Fruit fly (Drosophila melanogaster) whole organism: ENCODE data around the gene CG10194.

Experiments
- CG8478 ChIP-seq: fragments of >200 bp; optimal IDR thresholded peaks from 2 replicates; lab custom pipeline; 2018; ENCODE audit warnings: inconsistent platforms
- Dll ChIP-seq: fragments of >200 bp; optimal IDR thresholded peaks from 2 replicates; lab custom pipeline; 2017
- EcR ChIP-seq, 2 experiments: fragments of >200 bp; optimal IDR thresholded peaks; 2 replicates each; lab custom pipeline; 2017; ENCODE audit warnings: missing biosample characterization in 2 of 2, missing genetic modification characterization in 2 of 2, missing genetic modification reagents in 2 of 2
- pan ChIP-seq: fragments of >200 bp; optimal IDR thresholded peaks from 2 replicates; lab custom pipeline; 2017
- psq ChIP-seq: fragments of >200 bp; optimal IDR thresholded peaks from 2 replicates; lab custom pipeline; 2017
- usp ChIP-seq: fragments of >200 bp; optimal IDR thresholded peaks from 2 replicates; lab custom pipeline; 2017; ENCODE audit warnings: missing biosample characterization, missing genetic modification characterization, mixed read lengths

Gene CG10194

DNA sequence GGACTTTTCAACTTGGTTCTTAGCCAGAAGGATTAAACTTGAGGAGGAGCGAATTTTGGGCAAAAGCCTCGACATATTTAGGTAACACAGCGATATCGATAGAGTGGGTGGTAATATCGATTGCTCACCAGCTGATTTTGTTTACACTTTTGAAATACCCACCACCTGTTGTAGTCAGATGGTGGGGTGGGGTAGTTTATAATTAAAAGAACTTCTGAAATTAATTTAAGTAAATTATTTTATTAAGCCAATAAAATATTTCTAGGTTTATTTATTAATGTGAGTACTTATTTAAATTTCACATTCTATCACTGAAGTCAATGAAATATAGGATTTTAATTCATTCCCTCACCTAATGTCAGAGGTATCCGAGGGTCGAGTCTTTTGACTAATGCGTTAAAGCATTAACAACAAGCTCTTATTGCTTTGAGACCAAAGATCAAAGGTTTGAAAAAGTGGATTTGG lies at the start of gene CG10194, which contains the start of gene CG18094:
CG10194 (minus strand) TSS at position 108 of the 465 bp plus-strand sequence.
CG18094 (plus strand) TSS at position 266 of the 465 bp plus-strand sequence.
- TF ChIP-seq Dll (lab: Kevin White, UChicago): no peak
- TF ChIP-seq pan (lab: Kevin White, UChicago): peak; percentile 94
- TF ChIP-seq psq: no peak

DNA sequence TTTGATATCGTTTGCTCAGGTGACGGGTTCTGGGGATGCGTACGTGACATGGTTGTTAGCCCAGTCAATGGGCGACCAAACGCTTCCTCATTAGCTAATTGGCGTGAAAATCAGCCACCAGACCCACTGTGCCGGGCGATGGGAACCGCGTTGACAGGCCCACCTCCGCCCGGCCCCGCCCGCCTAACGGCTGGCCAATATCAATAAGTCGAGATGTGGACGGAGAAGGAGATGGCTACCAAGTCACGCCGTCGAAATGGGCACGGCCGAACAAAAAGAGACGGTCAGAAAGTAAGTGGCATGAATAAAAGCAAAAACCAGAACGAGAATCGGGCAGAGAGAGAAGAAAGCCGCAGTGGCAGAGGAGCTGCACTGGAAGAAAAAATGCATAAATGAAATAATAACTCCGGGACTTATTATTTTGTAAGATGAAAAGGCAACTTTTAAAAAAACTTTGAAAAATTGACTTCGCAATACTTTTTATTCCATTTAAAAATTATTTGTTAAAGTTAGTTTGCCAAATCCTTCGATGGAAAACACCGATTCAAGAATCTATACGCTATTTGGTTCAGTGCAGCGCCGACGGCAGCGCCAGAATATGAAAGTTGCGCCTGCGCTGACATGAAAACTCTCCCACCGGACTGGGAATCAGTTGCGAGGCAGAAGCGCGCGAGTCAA lies 48.0 kb upstream of the CG10194 start, which contains the start of gene CG13082:
CG13082 (plus strand) TSS at position 647 of the 678 bp plus-strand sequence.
- TF ChIP-seq pan (lab: Kevin White, UChicago) (no peak), CG8478 (lab: Kevin White, UChicago) (no peak), psq (no peak), usp (GFP tag; lab: Kevin White, UChicago) (no peak), Dll (lab: Kevin White, UChicago) (no peak), EcR (GFP tag; optimal IDR thresholded peaks at IDR 0.05; lab: Kevin White, UChicago) (no peak)

dm6 chr2L:19535234-19535633 lies 45.3 kb upstream of the CG10194 start, which contains the start of gene CG31697:
TSS of gene CG31697 (plus strand) at chr2L:19535448.
- TF ChIP-seq pan (lab: Kevin White, UChicago): no peak
- TF ChIP-seq usp (GFP tag; lab: Kevin White, UChicago): no peak
- TF ChIP-seq Dll (lab: Kevin White, UChicago): no peak
- TF ChIP-seq EcR (GFP tag; optimal IDR thresholded peaks at IDR 0.05; lab: Kevin White, UChicago): no peak
- TF ChIP-seq CG8478 (lab: Kevin White, UChicago): no peak
- no peak for TF ChIP-seq psq

- no peak for TF ChIP-seq EcR (GFP tag; optimal IDR thresholded peaks at IDR 0.05; lab: Kevin White, UChicago)
- no peak for TF ChIP-seq CG8478 (lab: Kevin White, UChicago)
- TF ChIP-seq pan (lab: Kevin White, UChicago): no peak
Observed at dm6 chr2L:19533247-19533646, 43.3 kb upstream of the CG10194 start, which contains the start of gene CG33116. TSS of gene CG33116 (plus strand) at chr2L:19533479.

- TF ChIP-seq EcR (GFP tag; optimal IDR thresholded peaks at IDR 0.05; lab: Kevin White, UChicago) (no peak), usp (GFP tag; lab: Kevin White, UChicago) (no peak), psq (no peak), pan (lab: Kevin White, UChicago) (no peak)
Observed at dm6 chr2L:19530092-19530491, 40.2 kb upstream of the CG10194 start, which contains the start of gene CG10165. TSS of gene CG10165 (minus strand) at chr2L:19530305.

DNA sequence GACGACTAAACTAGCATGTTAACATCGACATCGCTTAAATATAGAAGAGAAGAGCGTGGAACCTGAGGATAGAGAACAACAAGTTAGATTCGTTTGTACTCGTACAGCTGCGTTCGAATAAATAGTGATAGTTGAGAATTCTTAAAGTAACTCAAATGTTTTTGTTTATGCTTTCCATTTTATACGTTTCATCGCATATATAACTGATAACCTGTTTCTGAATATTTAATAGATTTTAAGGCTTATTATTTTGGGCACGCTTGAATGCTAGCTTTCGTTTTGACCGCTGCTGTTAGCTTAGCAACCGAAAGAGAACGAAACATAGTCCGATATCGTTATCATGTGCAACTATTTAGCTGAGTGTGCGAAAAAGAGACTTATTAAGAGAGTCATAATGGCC lies 38.4 kb upstream of the CG10194 start:
- TF ChIP-seq EcR (GFP tag; optimal IDR thresholded peaks at IDR 0.05; lab: Kevin White, UChicago) (no peak), CG8478 (lab: Kevin White, UChicago) (no peak), psq (no peak), pan (lab: Kevin White, UChicago) (no peak), usp (GFP tag; lab: Kevin White, UChicago) (no peak), Dll (lab: Kevin White, UChicago) (no peak)

- TF ChIP-seq EcR (GFP tag; optimal IDR thresholded peaks at IDR 0.05; lab: Kevin White, UChicago) (no peak), Dll (lab: Kevin White, UChicago) (no peak), CG8478 (lab: Kevin White, UChicago) (no peak), usp (GFP tag; lab: Kevin White, UChicago) (no peak), psq (no peak), pan (lab: Kevin White, UChicago) (no peak)
Observed at dm6 chr2L:19526844-19527243, 36.9 kb upstream of the CG10194 start.

dm6 chr2L:19526316-19526715 lies 36.4 kb upstream of the CG10194 start, which contains the start of the genes Dpm1 and CG10137:
TSS of gene Dpm1 (minus strand) at chr2L:19526368.
TSS of gene CG10137 (plus strand) at chr2L:19526686.
- TF ChIP-seq Dll (lab: Kevin White, UChicago): no peak
- no peak for TF ChIP-seq usp (GFP tag; lab: Kevin White, UChicago)
- TF ChIP-seq psq: no peak
- TF ChIP-seq CG8478 (lab: Kevin White, UChicago): no peak

DNA sequence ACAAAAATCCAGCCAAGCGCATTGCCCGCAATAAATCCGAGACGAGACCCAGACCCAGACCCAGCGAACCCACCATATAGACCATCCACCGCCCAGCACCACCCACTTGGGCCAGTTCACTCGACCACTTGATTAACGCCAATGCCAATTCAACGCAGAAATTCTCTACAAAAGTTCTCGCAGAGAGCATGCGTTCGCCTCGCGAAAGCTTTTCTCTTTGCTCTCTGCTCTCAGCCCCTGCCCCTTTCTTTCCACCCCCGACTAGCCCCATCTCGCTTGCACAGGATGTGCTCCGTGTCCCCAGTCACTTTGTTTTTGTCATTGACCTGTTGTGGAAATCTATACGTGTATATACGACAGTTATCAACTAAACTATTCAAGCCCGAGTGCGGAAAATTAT lies 29.7 kb upstream of the CG10194 start:
- TF ChIP-seq EcR (GFP tag; optimal IDR thresholded peaks at IDR 0.05; lab: Kevin White, UChicago): no peak
- TF ChIP-seq Dll (lab: Kevin White, UChicago): peak; percentile 31

dm6 chr2L:19518636-19519086 lies 28.8 kb upstream of the CG10194 start, which contains the start of gene CG10132:
TSS of gene CG10132 (plus strand) at chr2L:19518824.
- TF ChIP-seq pan (lab: Kevin White, UChicago): no peak
- TF ChIP-seq usp (GFP tag; lab: Kevin White, UChicago): no peak
- TF ChIP-seq EcR (GFP tag; optimal IDR thresholded peaks at IDR 0.05; lab: Kevin White, UChicago): no peak
- TF ChIP-seq CG8478 (lab: Kevin White, UChicago): no peak
- no peak for TF ChIP-seq Dll (lab: Kevin White, UChicago)
- TF ChIP-seq psq: no peak

- TF ChIP-seq Dll (lab: Kevin White, UChicago): no peak
- TF ChIP-seq EcR (GFP tag; optimal IDR thresholded peaks at IDR 0.05; lab: Kevin White, UChicago): no peak
- no peak for TF ChIP-seq psq
- no peak for TF ChIP-seq usp (GFP tag; lab: Kevin White, UChicago)
- no peak for TF ChIP-seq CG8478 (lab: Kevin White, UChicago)
- TF ChIP-seq pan (lab: Kevin White, UChicago): no peak
Observed at dm6 chr2L:19517154-19517814, 27.4 kb upstream of the CG10194 start, which contains the start of gene Hasp. TSS of gene Hasp (minus strand) at chr2L:19517204.
